Worm (Caenorhabditis elegans) whole organism, L3 larva: ENCODE measurements around the gene set-4.

ENCODE experiments used
- ZK546.5 ChIP-seq: sonication (generic microtip); optimal IDR thresholded peaks from 2 replicates; lab custom pipeline; 2017; ENCODE audit warnings: missing biosample characterization, missing genetic modification characterization
- aly-2 ChIP-seq: fragments of 150-350 bp; optimal IDR thresholded peaks from 2 replicates; lab custom pipeline; 2014; ENCODE audit warnings: missing biosample characterization, missing genetic modification characterization
- ama-1 ChIP-seq: fragments of 150-350 bp; optimal IDR thresholded peaks from 2 replicates; lab custom pipeline; 2018
- ceh-28 ChIP-seq: fragments of 150-350 bp; optimal IDR thresholded peaks from 2 replicates; lab custom pipeline; 2014; ENCODE audit warnings: missing biosample characterization, missing genetic modification reagents, missing genetic modification characterization
- ceh-82 ChIP-seq: fragments of 150-350 bp; optimal IDR thresholded peaks from 2 replicates; lab custom pipeline; 2014; ENCODE audit warnings: missing biosample characterization, missing genetic modification characterization
- daf-12 ChIP-seq: fragments of 150-350 bp; optimal IDR thresholded peaks from 2 replicates; lab custom pipeline; 2014; ENCODE audit warnings: missing biosample characterization, missing genetic modification reagents, missing genetic modification characterization
- egl-27 ChIP-seq: sonication (generic microtip); optimal IDR thresholded peaks from 4 replicates; lab custom pipeline; 2017; ENCODE audit warnings: missing biosample characterization, missing genetic modification reagents, missing genetic modification characterization
- egl-5 ChIP-seq: fragments of 150-350 bp; optimal IDR thresholded peaks from 2 replicates; lab custom pipeline; 2017; ENCODE audit warnings: missing biosample characterization, missing genetic modification reagents, missing genetic modification characterization, inconsistent platforms
- elt-2 ChIP-seq: sonication (generic microtip); optimal IDR thresholded peaks from 2 replicates; lab custom pipeline; 2016; ENCODE audit warnings: missing genetic modification reagents, mild to moderate bottlenecking, missing genetic modification characterization, missing compliant biosample characterization
- eor-1 ChIP-seq, 2 experiments: fragments of 150-350 bp; optimal IDR thresholded peaks; 2 replicates each; lab custom pipeline; 2014 to 2018; ENCODE audit warnings: missing biosample characterization in 2 of 2, missing genetic modification characterization in 2 of 2
- hmg-11 ChIP-seq: sonication (generic microtip); optimal IDR thresholded peaks from 2 replicates; lab custom pipeline; 2016; ENCODE audit warnings: missing genetic modification characterization, missing compliant biosample characterization
- jun-1 ChIP-seq: fragments of 150-350 bp; optimal IDR thresholded peaks from 2 replicates; lab custom pipeline; 2014; ENCODE audit warnings: missing biosample characterization, missing genetic modification reagents, missing genetic modification characterization
- lin-15B ChIP-seq: fragments of 150-350 bp; optimal IDR thresholded peaks from 2 replicates; lab custom pipeline; 2014; ENCODE audit warnings: missing biosample characterization, missing genetic modification characterization
- lin-39 ChIP-seq: fragments of 150-350 bp; optimal IDR thresholded peaks from 2 replicates; lab custom pipeline; 2018; ENCODE audit warnings: missing biosample characterization, missing genetic modification reagents, missing genetic modification characterization
- lsy-12 ChIP-seq: sonication (generic microtip); optimal IDR thresholded peaks from 2 replicates; lab custom pipeline; 2016; ENCODE audit warnings: mild to moderate bottlenecking, missing genetic modification characterization, missing compliant biosample characterization
- nfya-1 ChIP-seq: sonication (generic microtip); optimal IDR thresholded peaks from 2 replicates; lab custom pipeline; 2017; ENCODE audit warnings: missing genetic modification characterization, mild to moderate bottlenecking, missing compliant biosample characterization, antibody characterized with exemption, moderate library complexity; ENCODE audit not compliant: insufficient read depth
- nhr-11 ChIP-seq: fragments of 150-350 bp; optimal IDR thresholded peaks from 2 replicates; lab custom pipeline; 2014; ENCODE audit warnings: missing biosample characterization, missing genetic modification characterization
- nhr-23 ChIP-seq: fragments of 150-350 bp; optimal IDR thresholded peaks from 2 replicates; lab custom pipeline; 2014; ENCODE audit warnings: missing biosample characterization, missing genetic modification reagents, missing genetic modification characterization
- nhr-237 ChIP-seq: fragments of 150-350 bp; optimal IDR thresholded peaks from 2 replicates; lab custom pipeline; 2014; ENCODE audit warnings: missing biosample characterization, missing genetic modification characterization
- nhr-25 ChIP-seq: sonication (generic microtip); optimal IDR thresholded peaks from 2 replicates; lab custom pipeline; 2017; ENCODE audit warnings: missing biosample characterization, missing genetic modification characterization
- nhr-43 ChIP-seq: sonication (generic microtip); optimal IDR thresholded peaks from 2 replicates; lab custom pipeline; 2016; ENCODE audit warnings: mild to moderate bottlenecking, missing genetic modification characterization, missing compliant biosample characterization; ENCODE audit not compliant: poor library complexity, severe bottlenecking
- nhr-76 ChIP-seq: fragments of 150-350 bp; sonication (generic microtip); optimal IDR thresholded peaks from 5 replicates; lab custom pipeline; 2014; ENCODE audit warnings: missing biosample characterization, missing genetic modification characterization
- pha-4 ChIP-seq: fragments of 150-350 bp; optimal IDR thresholded peaks from 2 replicates; lab custom pipeline; 2014; ENCODE audit warnings: missing biosample characterization, missing genetic modification reagents, missing genetic modification characterization
- pqm-1 ChIP-seq: fragments of 150-350 bp; optimal IDR thresholded peaks from 2 replicates; lab custom pipeline; 2017; ENCODE audit warnings: missing biosample characterization, missing genetic modification characterization, inconsistent platforms
- sea-2 ChIP-seq: fragments of 150-350 bp; sonication (generic microtip); optimal IDR thresholded peaks from 4 replicates; lab custom pipeline; 2014; ENCODE audit warnings: missing biosample characterization, missing genetic modification reagents, missing genetic modification characterization
- skn-1 ChIP-seq: fragments of 150-350 bp; optimal IDR thresholded peaks from 2 replicates; lab custom pipeline; 2014; ENCODE audit warnings: missing biosample characterization, missing genetic modification characterization
- snpc-4 ChIP-seq: fragments of 150-350 bp; optimal IDR thresholded peaks from 2 replicates; lab custom pipeline; 2014; ENCODE audit warnings: missing biosample characterization, missing genetic modification characterization
- unc-39 ChIP-seq: sonication (generic microtip); optimal IDR thresholded peaks from 4 replicates; lab custom pipeline; 2017; ENCODE audit warnings: missing biosample characterization, missing genetic modification characterization

Gene set-4

ce11 chrII:6334745-6335260, 3.7 kb upstream of the set-4 start:
- TF ChIP-seq elt-2 (tag; lab: Kevin White, UChicago) (peak; percentile 64), aly-2 (tag; lab: Kevin White, UChicago) (no peak)

DNA sequence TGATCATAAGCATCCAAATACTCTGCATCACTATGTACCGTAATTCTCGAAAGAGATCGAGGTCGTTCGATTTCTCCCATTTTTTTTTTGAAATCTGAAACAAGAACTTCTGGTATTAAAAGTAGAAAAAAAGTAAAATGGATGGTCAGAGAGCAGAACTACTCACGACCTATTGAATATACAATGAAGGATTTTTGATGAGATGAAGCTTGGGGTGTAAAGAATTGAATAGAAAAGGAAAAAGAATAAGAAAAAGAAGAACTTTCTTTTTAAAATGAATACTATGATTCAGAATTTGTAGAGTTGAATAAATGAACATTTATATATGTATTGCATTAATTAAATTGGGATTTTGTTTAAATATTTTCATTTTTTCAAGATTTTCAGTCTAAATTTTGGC, 2.7 kb upstream of the set-4 start, which contains the start of gene ttc-39B:
Gene ttc-39B (minus strand): TSS at position 101 of the 400 bp plus-strand sequence.
- TF ChIP-seq lsy-12 (tag; lab: Kevin White, UChicago), result no peak
- no peak for TF ChIP-seq unc-39 (tag; lab: Kevin White, UChicago)
- no peak for TF ChIP-seq ceh-28 (tag; lab: Kevin White, UChicago)
- no peak for TF ChIP-seq nhr-23 (tag; lab: Kevin White, UChicago)
- no peak for TF ChIP-seq ama-1 (lab: Kevin White, UChicago)
- TF ChIP-seq ceh-82, result no peak
- no peak for TF ChIP-seq hmg-11 (tag; lab: Kevin White, UChicago)
- TF ChIP-seq nhr-11, result no peak
- no peak for TF ChIP-seq sea-2 (GFP tag; lab: Kevin White, UChicago)
- TF ChIP-seq egl-27 (tag; lab: Kevin White, UChicago), result no peak
- no peak for TF ChIP-seq eor-1 (tag; optimal IDR thresholded peaks at IDR 0.05; lab: Kevin White, UChicago)
- no peak for TF ChIP-seq ZK546.5 (tag; lab: Kevin White, UChicago)

- TF ChIP-seq elt-2 (tag; lab: Kevin White, UChicago) (peak; percentile 99), jun-1 (tag; lab: Kevin White, UChicago) (peak; percentile 81), egl-27 (tag; lab: Kevin White, UChicago) (no peak), nfya-1 (tag; lab: Kevin White, UChicago) (peak; percentile 8), pqm-1 (peak; percentile 96), lin-15B (tag; lab: Kevin White, UChicago) (no peak), aly-2 (tag; lab: Kevin White, UChicago) (no peak), hmg-11 (tag; lab: Kevin White, UChicago) (no peak), pha-4 (peak; percentile 61), ama-1 (lab: Kevin White, UChicago) (no peak)
- TF ChIP-seq, all 47 proteins: peak for 5
Measured at ce11 chrII:6328672-6329071, 2.5 kb downstream of the set-4 start.

ce11 chrII:6327317-6327716, 3.8 kb downstream of the set-4 start:
- no peak for TF ChIP-seq nhr-43 (tag; lab: Kevin White, UChicago)
- no peak for TF ChIP-seq snpc-4
- TF ChIP-seq elt-2 (tag; lab: Kevin White, UChicago), result peak; percentile 99
- TF ChIP-seq nhr-237 (tag; lab: Kevin White, UChicago), result no peak
- no peak for TF ChIP-seq ama-1 (lab: Kevin White, UChicago)
- peak; percentile 39 for TF ChIP-seq skn-1 (tag; lab: Kevin White, UChicago)
- peak; percentile 98 for TF ChIP-seq pqm-1
- TF ChIP-seq pha-4, result peak; percentile 41
- TF ChIP-seq jun-1 (tag; lab: Kevin White, UChicago), result peak; percentile 70
- peak; percentile 4 for TF ChIP-seq nfya-1 (tag; lab: Kevin White, UChicago)
- no peak for TF ChIP-seq lin-39 (tag; lab: Kevin White, UChicago)

ce11 chrII:6324086-6324485, 7.1 kb downstream of the set-4 start, which contains the start of gene sma-6:
TSS of gene sma-6 (plus strand) at chrII:6324484.
- TF ChIP-seq jun-1 (tag; lab: Kevin White, UChicago), result no peak
- peak; percentile 18 for TF ChIP-seq nhr-23 (tag; lab: Kevin White, UChicago)
- peak; percentile 30 for TF ChIP-seq elt-2 (tag; lab: Kevin White, UChicago)
- TF ChIP-seq, all 47 proteins: peak for 2

DNA sequence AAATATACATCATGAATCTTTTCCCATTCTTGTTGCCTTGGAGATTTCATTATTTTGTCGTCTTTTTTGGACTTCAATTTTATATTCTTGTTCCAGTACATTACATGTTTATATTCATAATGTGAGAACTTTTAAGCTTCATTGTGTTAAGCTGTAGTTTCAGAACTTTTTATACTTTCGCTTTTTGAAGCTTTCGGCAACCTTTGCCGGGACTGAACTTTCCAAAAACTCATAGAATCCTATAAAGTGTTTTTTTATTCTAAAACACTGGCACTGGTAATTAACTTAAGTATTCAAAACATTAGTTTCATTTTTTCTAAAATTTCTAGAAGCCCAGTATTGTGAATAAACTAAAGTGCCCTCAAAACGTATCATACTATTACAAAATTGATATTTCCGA, 8.2 kb downstream of the set-4 start, which contains the start of gene C32D5.4:
Gene C32D5.4 (minus strand): TSS at position 101 of the 400 bp plus-strand sequence.
- TF ChIP-seq egl-27 (tag; lab: Kevin White, UChicago) (no peak), pqm-1 (no peak), pha-4 (no peak), jun-1 (tag; lab: Kevin White, UChicago) (no peak), ceh-28 (tag; lab: Kevin White, UChicago) (no peak), nhr-11 (no peak), lin-39 (tag; lab: Kevin White, UChicago) (no peak), snpc-4 (no peak), egl-5 (tag; lab: Kevin White, UChicago) (no peak), nhr-237 (tag; lab: Kevin White, UChicago) (no peak), daf-12 (no peak), nhr-76 (tag; lab: Kevin White, UChicago) (no peak), nhr-25 (no peak), aly-2 (tag; lab: Kevin White, UChicago) (no peak)
